Worm (Caenorhabditis elegans) whole organism, L4 larva: ENCODE data around the gene Y14H12B.1.

ENCODE experiments used
- R02D3.7 ChIP-seq: fragments of 150-350 bp; sonication (generic microtip); optimal IDR thresholded peaks from 3 replicates; lab custom pipeline; 2014; ENCODE audit warnings: missing biosample characterization, missing genetic modification characterization
- T20F7.1 ChIP-seq: fragments of 200-800 bp; sonication (Bioruptor generic); optimal IDR thresholded peaks from 2 replicates; lab custom pipeline; 2018; ENCODE audit warnings: mild to moderate bottlenecking, missing genetic modification characterization, missing compliant biosample characterization
- T26A8.4 ChIP-seq: fragments of 200-800 bp; sonication (Bioruptor generic); IDR thresholded peaks from 2 replicates; pipeline ENCODE4 v1.3.6; 2022; ENCODE audit warnings: missing genetic modification characterization, missing compliant biosample characterization
- Y105C5A.15 ChIP-seq: fragments of 200-800 bp; sonication (Bioruptor generic); IDR thresholded peaks from 2 replicates; pipeline ENCODE4 v1.3.6; 2022; ENCODE audit warnings: missing genetic modification characterization, missing compliant biosample characterization
- Y48G9A.11 ChIP-seq: fragments of 200-800 bp; sonication (Bioruptor generic); IDR thresholded peaks from 2 replicates; pipeline ENCODE4 v1.3.6; 2022; ENCODE audit warnings: missing genetic modification reagents, missing genetic modification characterization, missing compliant biosample characterization
- Y5F2A.4 ChIP-seq: fragments of 200-800 bp; sonication (Bioruptor generic); optimal IDR thresholded peaks from 2 replicates; lab custom pipeline; 2018; ENCODE audit warnings: mild to moderate bottlenecking, missing genetic modification characterization, missing compliant biosample characterization
- Y75B8A.6 ChIP-seq: fragments of 200-800 bp; sonication (Bioruptor generic); IDR thresholded peaks from 2 replicates; pipeline ENCODE4 v1.3.6; 2022; ENCODE audit warnings: missing genetic modification reagents, missing genetic modification characterization, missing compliant biosample characterization
- aha-1 ChIP-seq: fragments of 150-350 bp; peaks from one replicate; lab custom pipeline; 2014; ENCODE audit warnings: missing biosample characterization, missing genetic modification characterization
- ama-1 ChIP-seq: fragments of 150-350 bp; optimal IDR thresholded peaks from 2 replicates; lab custom pipeline; 2014; ENCODE audit warnings: inconsistent platforms, mixed read lengths
- ceh-32 ChIP-seq: sonication (generic microtip); optimal IDR thresholded peaks from 2 replicates; lab custom pipeline; 2016; ENCODE audit warnings: mild to moderate bottlenecking, missing genetic modification characterization, missing compliant biosample characterization; ENCODE audit not compliant: poor library complexity
- ces-1 ChIP-seq: fragments of 150-350 bp; sonication (generic microtip); optimal IDR thresholded peaks from 4 replicates; lab custom pipeline; 2014; ENCODE audit warnings: missing biosample characterization, missing genetic modification reagents, missing genetic modification characterization
- cey-2 ChIP-seq: sonication (generic microtip); optimal IDR thresholded peaks from 3 replicates; lab custom pipeline; 2017; ENCODE audit warnings: missing genetic modification characterization, mild to moderate bottlenecking, missing compliant biosample characterization, antibody characterized with exemption, borderline replicate concordance; ENCODE audit not compliant: insufficient read depth
- ctbp-1 ChIP-seq: fragments of 200-800 bp; sonication (Bioruptor generic); IDR thresholded peaks from 2 replicates; pipeline ENCODE4 v1.3.6; 2022; ENCODE audit warnings: missing genetic modification reagents, missing genetic modification characterization, missing compliant biosample characterization
- daf-16 ChIP-seq, 3 experiments: sonication (generic microtip); optimal IDR thresholded peaks; 2 replicates each; lab custom pipeline; 2016 to 2017; ENCODE audit warnings: missing genetic modification characterization in 3 of 3, missing genetic modification reagents in 3 of 3, mild to moderate bottlenecking in 2 of 3, missing compliant biosample characterization in 2 of 3, missing biosample characterization in 1 of 3, moderate library complexity in 1 of 3
- daf-8 ChIP-seq: fragments of 200-800 bp; sonication (Bioruptor generic); IDR thresholded peaks from 2 replicates; pipeline ENCODE4 v1.3.6; 2022; ENCODE audit warnings: missing genetic modification characterization, missing compliant biosample characterization
- dmd-6 ChIP-seq: fragments of 200-800 bp; sonication (Bioruptor generic); IDR thresholded peaks from 2 replicates; pipeline ENCODE4 v1.3.6; 2022; ENCODE audit warnings: missing genetic modification reagents, missing genetic modification characterization, missing compliant biosample characterization
- dve-1 ChIP-seq: sonication (generic microtip); optimal IDR thresholded peaks from 2 replicates; lab custom pipeline; 2017; ENCODE audit warnings: antibody characterized with exemption, mild to moderate bottlenecking, missing genetic modification characterization, missing compliant biosample characterization; ENCODE audit not compliant: insufficient read depth
- fkh-10 ChIP-seq: fragments of 150-350 bp; optimal IDR thresholded peaks from 2 replicates; lab custom pipeline; 2014; ENCODE audit warnings: missing biosample characterization, missing genetic modification reagents, missing genetic modification characterization
- hlh-11 ChIP-seq: fragments of 200-800 bp; sonication (Bioruptor generic); optimal IDR thresholded peaks from 2 replicates; lab custom pipeline; 2018; ENCODE audit warnings: mild to moderate bottlenecking, missing genetic modification characterization, missing compliant biosample characterization
- hlh-30 ChIP-seq: sonication (generic microtip); optimal IDR thresholded peaks from 2 replicates; lab custom pipeline; 2017; ENCODE audit warnings: antibody characterized with exemption, mild to moderate bottlenecking, missing genetic modification characterization, missing compliant biosample characterization; ENCODE audit not compliant: insufficient read depth
- hmg-1.1 ChIP-seq: fragments of 200-800 bp; sonication (Bioruptor generic); IDR thresholded peaks from 2 replicates; pipeline ENCODE4 v1.3.6; 2022; ENCODE audit warnings: missing genetic modification reagents, missing genetic modification characterization, missing compliant biosample characterization
- jun-1 ChIP-seq: fragments of 150-350 bp; optimal IDR thresholded peaks from 2 replicates; lab custom pipeline; 2014; ENCODE audit warnings: missing biosample characterization, missing genetic modification reagents, missing genetic modification characterization
- lin-15B ChIP-seq: fragments of 150-350 bp; sonication (generic microtip); optimal IDR thresholded peaks from 3 replicates; lab custom pipeline; 2014; ENCODE audit warnings: missing biosample characterization, missing genetic modification characterization
- lin-29 ChIP-seq: fragments of 200-800 bp; sonication (Bioruptor generic); IDR thresholded peaks from 2 replicates; pipeline ENCODE4 v1.3.6; 2022; ENCODE audit warnings: missing genetic modification reagents, missing genetic modification characterization, missing compliant biosample characterization
- lin-38 ChIP-seq: fragments of 200-800 bp; sonication (Bioruptor generic); IDR thresholded peaks from 2 replicates; pipeline ENCODE4 v1.3.6; 2022; ENCODE audit warnings: missing genetic modification reagents, missing genetic modification characterization, missing compliant biosample characterization
- lir-3 ChIP-seq: sonication (generic microtip); optimal IDR thresholded peaks from 2 replicates; lab custom pipeline; 2016; ENCODE audit warnings: mild to moderate bottlenecking, missing genetic modification characterization, missing compliant biosample characterization
- lsy-2 ChIP-seq, 2 experiments: fragments of 150-350 bp in 1 of 2; sonication (generic microtip) in 1 of 2; optimal IDR thresholded peaks; 2 replicates each; lab custom pipeline; 2014 to 2017; ENCODE audit warnings: missing biosample characterization in 2 of 2, missing genetic modification characterization in 2 of 2
- madf-9 ChIP-seq: fragments of 200-800 bp; sonication (Bioruptor generic); conservative IDR thresholded peaks from 2 replicates; pipeline ENCODE4 v1.3.6; 2022; ENCODE audit warnings: missing genetic modification reagents, missing genetic modification characterization, missing compliant biosample characterization
- mdl-1 ChIP-seq, 2 experiments: fragments of 150-350 bp in 1 of 2; sonication (generic microtip) in 1 of 2; optimal IDR thresholded peaks; 2 replicates each; lab custom pipeline; 2014 to 2017; ENCODE audit warnings: missing biosample characterization in 2 of 2, missing genetic modification characterization in 2 of 2
- mdt-29 ChIP-seq: fragments of 200-800 bp; sonication (Bioruptor generic); IDR thresholded peaks from 2 replicates; pipeline ENCODE4 v1.3.6; 2022; ENCODE audit warnings: missing genetic modification reagents, missing genetic modification characterization, missing compliant biosample characterization
- mep-1 ChIP-seq: fragments of 150-350 bp; sonication (generic microtip); optimal IDR thresholded peaks from 3 replicates; lab custom pipeline; 2014; ENCODE audit warnings: missing biosample characterization, missing genetic modification characterization
- mxl-2 ChIP-seq: fragments of 200-800 bp; sonication (Bioruptor generic); conservative IDR thresholded peaks from 2 replicates; pipeline ENCODE4 v1.3.6; 2022; ENCODE audit warnings: missing genetic modification reagents, missing genetic modification characterization, missing compliant biosample characterization
- nhr-25 ChIP-seq: sonication (generic microtip); optimal IDR thresholded peaks from 2 replicates; lab custom pipeline; 2017; ENCODE audit warnings: missing genetic modification characterization, mild to moderate bottlenecking, missing compliant biosample characterization, antibody characterized with exemption, moderate library complexity, borderline replicate concordance; ENCODE audit not compliant: insufficient read depth
- nhr-28 ChIP-seq: fragments of 150-350 bp; optimal IDR thresholded peaks from 2 replicates; lab custom pipeline; 2014; ENCODE audit warnings: missing biosample characterization, missing genetic modification characterization
- nhr-41 ChIP-seq: fragments of 200-800 bp; sonication (Bioruptor generic); IDR thresholded peaks from 2 replicates; pipeline ENCODE4 v1.3.6; 2022; ENCODE audit warnings: missing genetic modification reagents, missing genetic modification characterization, missing compliant biosample characterization
- nhr-48 ChIP-seq: sonication (generic microtip); optimal IDR thresholded peaks from 2 replicates; lab custom pipeline; 2016; ENCODE audit warnings: mild to moderate bottlenecking, missing genetic modification characterization, missing compliant biosample characterization
- nhr-77 ChIP-seq: fragments of 150-350 bp; optimal IDR thresholded peaks from 2 replicates; lab custom pipeline; 2014; ENCODE audit warnings: missing biosample characterization, missing genetic modification characterization
- pqm-1 ChIP-seq: sonication (generic microtip); optimal IDR thresholded peaks from 2 replicates; lab custom pipeline; 2017; ENCODE audit warnings: missing biosample characterization, missing genetic modification characterization
- snpc-1.2 ChIP-seq: fragments of 200-800 bp; sonication (Bioruptor generic); IDR thresholded peaks from 2 replicates; pipeline ENCODE4 v1.3.6; 2022; ENCODE audit warnings: missing genetic modification reagents, missing genetic modification characterization, missing compliant biosample characterization
- spr-1 ChIP-seq: sonication (generic microtip); optimal IDR thresholded peaks from 2 replicates; lab custom pipeline; 2016; ENCODE audit warnings: mild to moderate bottlenecking, missing genetic modification characterization, missing compliant biosample characterization
- tra-1 ChIP-seq: fragments of 200-800 bp; sonication (Bioruptor generic); IDR thresholded peaks from 2 replicates; pipeline ENCODE4 v1.3.6; 2022; ENCODE audit warnings: missing genetic modification reagents, missing genetic modification characterization, missing compliant biosample characterization
- zfp-3 ChIP-seq: fragments of 200-800 bp; sonication (Bioruptor generic); conservative IDR thresholded peaks from 2 replicates; pipeline ENCODE4 v1.3.6; 2022; ENCODE audit warnings: missing genetic modification reagents, missing genetic modification characterization, missing compliant biosample characterization

The Y14H12B.1 gene

ce11 chrII:3935990-3936389 lies 1.7 kb downstream of the Y14H12B.1 start:
- TF ChIP-seq R02D3.7 (tag; lab: Kevin White, UChicago), result no peak
- no peak for TF ChIP-seq lir-3
- peak; percentile 37; the same call in 1 of the 2 replicates for TF ChIP-seq lin-38
- TF ChIP-seq ctbp-1, result no peak
- TF ChIP-seq, all 104 proteins: peak for 1

DNA sequence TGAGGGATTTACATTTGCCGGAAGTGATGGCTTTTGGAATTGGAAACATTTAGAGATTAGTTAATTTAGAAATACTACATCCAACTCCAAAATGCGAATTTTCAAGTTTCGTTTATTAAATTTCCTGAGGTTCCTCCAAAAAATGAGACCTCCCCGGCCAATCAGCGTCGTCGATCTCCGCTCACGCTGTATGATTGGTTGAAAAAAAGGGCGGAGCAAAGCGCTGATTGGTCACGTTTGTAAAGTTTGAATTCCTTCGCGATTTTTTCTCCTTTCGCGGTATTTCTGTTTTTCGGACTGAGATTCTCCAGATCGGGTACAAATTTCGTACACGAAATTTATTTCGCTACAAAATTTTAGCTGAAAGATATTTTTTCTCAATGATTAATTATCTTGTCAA lies 13.2 kb downstream of the Y14H12B.1 start:
- TF ChIP-seq spr-1 (tag; lab: Kevin White, UChicago), result no peak
- TF ChIP-seq daf-8 (GFP tag; lab: Robert Waterston, UW), result no peak
- no peak for TF ChIP-seq R02D3.7 (tag; lab: Kevin White, UChicago)
- no peak for TF ChIP-seq mxl-2 (GFP tag; lab: Robert Waterston, UW)
- no peak for TF ChIP-seq ceh-32 (tag; lab: Kevin White, UChicago)
- TF ChIP-seq lin-15B (tag; lab: Kevin White, UChicago), result no peak
- TF ChIP-seq Y75B8A.6 (GFP tag; lab: Robert Waterston, UW), result no peak
- TF ChIP-seq pqm-1 (tag; lab: Kevin White, UChicago), result no peak
- no peak for TF ChIP-seq jun-1 (tag; lab: Kevin White, UChicago)
- no peak for TF ChIP-seq nhr-25
- no peak for TF ChIP-seq Y105C5A.15 (GFP tag; lab: Robert Waterston, UW)

- TF ChIP-seq aha-1 (tag; lab: Kevin White, UChicago) (peak; percentile 9), cey-2 (no peak)
These were observed 14.3 kb downstream of the Y14H12B.1 start for ce11 chrII:3948507-3948906.

DNA sequence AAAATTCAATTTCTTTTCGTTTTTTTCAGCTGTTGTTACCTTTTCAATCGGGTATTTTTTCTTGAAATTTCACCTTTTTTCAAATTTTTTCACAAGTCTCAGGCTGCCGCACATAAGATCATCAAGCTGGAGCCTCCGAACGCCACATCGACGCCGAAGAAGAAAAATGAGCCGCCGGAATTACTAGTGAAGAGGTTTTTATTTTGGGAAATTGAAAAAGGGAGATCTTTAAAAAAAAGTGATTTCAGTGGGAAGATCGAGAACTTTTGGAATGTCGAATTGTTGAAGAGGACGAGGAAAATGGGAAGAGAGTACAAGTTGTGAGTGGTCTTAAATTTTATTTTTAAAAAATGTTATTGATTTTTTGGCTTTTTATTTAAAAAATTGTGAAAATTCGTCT lies 15.8 kb downstream of the Y14H12B.1 start, which contains the start of gene sea-2:
Gene sea-2 (plus strand): TSS at position 301 of the 400 bp plus-strand sequence.
- TF ChIP-seq snpc-1.2 (GFP tag; lab: Robert Waterston, UW) (no peak), madf-9 (GFP tag; lab: Robert Waterston, UW) (no peak), T26A8.4 (GFP tag; lab: Robert Waterston, UW) (no peak), aha-1 (tag; lab: Kevin White, UChicago) (peak; percentile 23), Y5F2A.4 (GFP tag; lab: Kevin White, UChicago) (no peak), fkh-10 (GFP tag; lab: Kevin White, UChicago) (no peak)

DNA sequence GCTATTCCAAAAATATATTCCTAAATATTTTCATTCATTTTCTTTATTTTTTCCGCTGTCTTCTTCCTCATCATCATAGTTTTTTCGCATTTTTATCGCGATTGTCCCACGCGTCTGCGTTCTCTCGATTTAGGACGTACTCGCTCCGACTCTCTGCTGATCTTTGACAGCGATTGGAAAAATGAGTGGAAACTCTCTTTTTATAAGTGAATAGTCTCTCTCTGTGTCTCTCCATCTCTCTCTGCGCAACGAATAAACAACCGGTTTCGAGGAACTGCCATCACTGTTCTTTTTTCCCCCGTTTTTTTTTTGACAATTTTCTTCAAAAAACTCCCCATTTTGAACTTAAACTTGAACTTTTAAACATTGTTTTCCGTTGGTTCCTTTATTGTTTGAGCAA lies 17.1 kb downstream of the Y14H12B.1 start:
- no peak for TF ChIP-seq T20F7.1 (GFP tag; lab: Kevin White, UChicago)
- peak; percentile 41; the same call in 1 of the 2 replicates for TF ChIP-seq hmg-1.1
- TF ChIP-seq dmd-6 (GFP tag; lab: Robert Waterston, UW), result peak; percentile 34; the same call in 1 of the 2 replicates
- peak; percentile 64 for TF ChIP-seq nhr-28 (tag; lab: Kevin White, UChicago)
- TF ChIP-seq mep-1 (tag; lab: Kevin White, UChicago), result peak; percentile 28
- no peak for TF ChIP-seq daf-16 (GFP tag; optimal IDR thresholded peaks at IDR 0.05; lab: Kevin White, UChicago)
- TF ChIP-seq daf-16 (tag; optimal IDR thresholded peaks at IDR 0.05; lab: Kevin White, UChicago), result peak; percentile 5
- TF ChIP-seq ces-1 (GFP tag; lab: Kevin White, UChicago), result no peak
- TF ChIP-seq madf-9 (GFP tag; lab: Robert Waterston, UW), result 0 out of 2 replicates have a peak, but pooled peaks have one; percentile 2
- TF ChIP-seq Y48G9A.11 (GFP tag; lab: Robert Waterston, UW), result no peak
- TF ChIP-seq mdt-29 (GFP tag; lab: Robert Waterston, UW), result no peak
- peak in 1 of 2 experiments; percentile 41 for TF ChIP-seq lsy-2 (tag; optimal IDR thresholded peaks at IDR 0.05; lab: Kevin White, UChicago)
- no peak for TF ChIP-seq snpc-1.2 (GFP tag; lab: Robert Waterston, UW)
- TF ChIP-seq zfp-3 (GFP tag; lab: Robert Waterston, UW), result no peak
- peak; percentile 62 for TF ChIP-seq hlh-11
- TF ChIP-seq nhr-48 (tag; lab: Kevin White, UChicago), result peak; percentile 60
- peak; percentile 8 for TF ChIP-seq hlh-30 (tag; lab: Kevin White, UChicago)
- peak; percentile 48 for TF ChIP-seq dve-1 (tag; lab: Kevin White, UChicago)
- no peak for TF ChIP-seq lin-29 (GFP tag; lab: Robert Waterston, UW)
- no peak for TF ChIP-seq nhr-41 (GFP tag; lab: Robert Waterston, UW)
- 0 out of 2 replicates have a peak, but pooled peaks have one; percentile 36 for TF ChIP-seq tra-1 (GFP tag; lab: Robert Waterston, UW)
- TF ChIP-seq nhr-77 (tag; lab: Kevin White, UChicago), result peak; percentile 45
- peak; percentile 15 for TF ChIP-seq ama-1
- peak in 1 of 2 experiments; percentile 20 for TF ChIP-seq mdl-1 (tag; optimal IDR thresholded peaks at IDR 0.05; lab: Kevin White, UChicago)
- TF ChIP-seq nhr-25, result peak; percentile 34
